Fruit fly (Drosophila melanogaster) whole organism, embryonic: Measurements from ENCODE around the gene Gart.

Source experiments
- Bgb ChIP-seq: fragments of 200-800 bp; sonication (Bioruptor generic); IDR thresholded peaks from 2 replicates; pipeline ENCODE4 v1.3.6; 2022; ENCODE audit warnings: missing biosample characterization, missing genetic modification characterization; ENCODE audit not compliant: partially characterized antibody
- CG12155 ChIP-seq: fragments of 200-800 bp; sonication (Bioruptor generic); optimal IDR thresholded peaks from 3 replicates; lab custom pipeline; 2016; ENCODE audit warnings: missing biosample characterization, missing genetic modification characterization
- CG12769 ChIP-seq: fragments of 200-800 bp; sonication (Bioruptor generic); optimal IDR thresholded peaks from 2 replicates; lab custom pipeline; 2019; ENCODE audit warnings: missing biosample characterization, mild to moderate bottlenecking, missing genetic modification characterization, moderate library complexity
- CG14710 ChIP-seq: fragments of 200-800 bp; sonication (Bioruptor generic); optimal IDR thresholded peaks from 3 replicates; lab custom pipeline; 2019; ENCODE audit warnings: missing biosample characterization, mild to moderate bottlenecking, missing genetic modification characterization, moderate library complexity
- CG16779 ChIP-seq: fragments of 200-800 bp; sonication (Bioruptor generic); IDR thresholded peaks from 2 replicates; pipeline ENCODE4 v1.3.6; 2022; ENCODE audit warnings: missing biosample characterization, missing genetic modification characterization
- CG17385 ChIP-seq: fragments of 200-800 bp; sonication (Bioruptor generic); optimal IDR thresholded peaks from 3 replicates; lab custom pipeline; 2018; ENCODE audit warnings: missing biosample characterization, mild to moderate bottlenecking, missing genetic modification characterization
- CG17829 ChIP-seq: fragments of 200-800 bp; optimal IDR thresholded peaks from 2 replicates; lab custom pipeline; 2019; ENCODE audit warnings: missing biosample characterization, mild to moderate bottlenecking, missing genetic modification characterization, moderate library complexity
- CG18262 ChIP-seq: fragments of 200-800 bp; optimal IDR thresholded peaks from 3 replicates; lab custom pipeline; 2019; ENCODE audit warnings: missing biosample characterization, mild to moderate bottlenecking, missing genetic modification characterization, moderate library complexity
- CG2120 ChIP-seq: fragments of 200-800 bp; sonication (Bioruptor generic); optimal IDR thresholded peaks from 3 replicates; lab custom pipeline; 2016; ENCODE audit warnings: missing biosample characterization, missing genetic modification characterization
- CG2712 ChIP-seq: fragments of 200-800 bp; optimal IDR thresholded peaks from 3 replicates; lab custom pipeline; 2019; ENCODE audit warnings: missing biosample characterization, mild to moderate bottlenecking, missing genetic modification characterization, moderate library complexity
- CG31365 ChIP-seq: fragments of 200-800 bp; sonication (Bioruptor generic); optimal IDR thresholded peaks from 2 replicates; lab custom pipeline; 2018; ENCODE audit warnings: missing biosample characterization, mild to moderate bottlenecking, missing genetic modification characterization
- CG3281 ChIP-seq: fragments of 200-800 bp; sonication (Bioruptor generic); optimal IDR thresholded peaks from 3 replicates; lab custom pipeline; 2017; ENCODE audit warnings: missing biosample characterization, mild to moderate bottlenecking, missing genetic modification characterization
- CG3838 ChIP-seq: fragments of 200-800 bp; sonication (Bioruptor generic); optimal IDR thresholded peaks from 3 replicates; lab custom pipeline; 2016; ENCODE audit warnings: missing biosample characterization, missing genetic modification characterization
- CG4424 ChIP-seq: fragments of 200-800 bp; sonication (Bioruptor generic); optimal IDR thresholded peaks from 3 replicates; lab custom pipeline; 2016; ENCODE audit warnings: missing biosample characterization, missing genetic modification characterization
- CG4617 ChIP-seq: fragments of 200-800 bp; sonication (Bioruptor generic); optimal IDR thresholded peaks from 3 replicates; lab custom pipeline; 2016; ENCODE audit warnings: missing biosample characterization, missing genetic modification characterization, borderline replicate concordance
- CG5953 ChIP-seq: fragments of 200-800 bp; sonication (Bioruptor generic); IDR thresholded peaks from 2 replicates; pipeline ENCODE4 v1.3.6; 2022; ENCODE audit warnings: missing biosample characterization, missing genetic modification characterization
- CG8281 ChIP-seq: fragments of 200-800 bp; sonication (Bioruptor generic); optimal IDR thresholded peaks from 2 replicates; lab custom pipeline; 2018; ENCODE audit warnings: missing biosample characterization, mild to moderate bottlenecking, missing genetic modification characterization, moderate library complexity
- CG9727 ChIP-seq: fragments of 200-800 bp; sonication (Bioruptor generic); optimal IDR thresholded peaks from 3 replicates; lab custom pipeline; 2017; ENCODE audit warnings: missing biosample characterization, mild to moderate bottlenecking, missing genetic modification characterization
- CTCF ChIP-seq: fragments of 200-800 bp; sonication (Bioruptor generic); optimal IDR thresholded peaks from 2 replicates; lab custom pipeline; 2017; ENCODE audit warnings: missing biosample characterization, mild to moderate bottlenecking, missing genetic modification characterization, moderate library complexity
- CrebB ChIP-seq: fragments of 200-800 bp; sonication (Bioruptor generic); optimal IDR thresholded peaks from 3 replicates; lab custom pipeline; 2018; ENCODE audit warnings: missing biosample characterization, mild to moderate bottlenecking, missing genetic modification characterization
- Dad ChIP-seq: fragments of 200-800 bp; sonication (Bioruptor generic); optimal IDR thresholded peaks from 3 replicates; lab custom pipeline; 2016; ENCODE audit warnings: missing biosample characterization, missing genetic modification characterization
- Dp ChIP-seq: fragments of 200-800 bp; sonication (Bioruptor generic); optimal IDR thresholded peaks from 2 replicates; lab custom pipeline; 2018; ENCODE audit warnings: missing biosample characterization, mild to moderate bottlenecking, missing genetic modification characterization, moderate library complexity
- E2f2 ChIP-seq: fragments of 200-800 bp; sonication (Bioruptor generic); IDR thresholded peaks from 2 replicates; pipeline ENCODE4 v1.3.6; 2022; ENCODE audit warnings: missing biosample characterization, missing genetic modification characterization
- Fer3 ChIP-seq: fragments of 200-800 bp; sonication (Bioruptor generic); optimal IDR thresholded peaks from 2 replicates; lab custom pipeline; 2018; ENCODE audit warnings: missing biosample characterization, mild to moderate bottlenecking, missing genetic modification characterization, moderate library complexity
- HHEX ChIP-seq: fragments of 200-800 bp; sonication (Bioruptor generic); optimal IDR thresholded peaks from 3 replicates; lab custom pipeline; 2017; ENCODE audit warnings: missing biosample characterization, mild to moderate bottlenecking, missing genetic modification characterization, missing genetic modification reagents
- HmgZ ChIP-seq: fragments of 200-800 bp; sonication (Bioruptor generic); optimal IDR thresholded peaks from 2 replicates; lab custom pipeline; 2018; ENCODE audit warnings: missing biosample characterization, mild to moderate bottlenecking, missing genetic modification characterization
- MESR4 ChIP-seq: fragments of 200-800 bp; sonication (Bioruptor generic); optimal IDR thresholded peaks from 2 replicates; lab custom pipeline; 2018; ENCODE audit warnings: missing biosample characterization, mild to moderate bottlenecking, missing genetic modification characterization, moderate library complexity
- Med ChIP-seq: fragments of 200-800 bp; sonication (Bioruptor generic); peaks from one replicate; lab custom pipeline; 2016; ENCODE audit warnings: missing biosample characterization, missing genetic modification characterization, mild to moderate bottlenecking, inconsistent platforms, moderate library complexity
- Myb ChIP-seq: fragments of 200-800 bp; sonication (Bioruptor generic); optimal IDR thresholded peaks from 2 replicates; lab custom pipeline; 2016; ENCODE audit warnings: missing biosample characterization, missing genetic modification characterization
- Trl ChIP-seq, 3 experiments: fragments of >200 bp in 2 of 3; fragments of 200-800 bp in 1 of 3; sonication (Bioruptor generic) in 1 of 3; optimal IDR thresholded peaks; 2 replicates in 1 of 3; 3 replicates in 2 of 3; lab custom pipeline; 2016 to 2017; ENCODE audit warnings: missing biosample characterization in 1 of 3, missing genetic modification characterization in 1 of 3
- Vsx1 ChIP-seq: fragments of 200-800 bp; sonication (Bioruptor generic); optimal IDR thresholded peaks from 2 replicates; lab custom pipeline; 2017; ENCODE audit warnings: missing biosample characterization, mild to moderate bottlenecking, missing genetic modification characterization, missing genetic modification reagents
- amos ChIP-seq: fragments of 200-800 bp; sonication (Bioruptor generic); IDR thresholded peaks from 2 replicates; pipeline ENCODE4 v1.3.6; 2022; ENCODE audit warnings: missing biosample characterization, missing genetic modification characterization; ENCODE audit not compliant: partially characterized antibody
- bbx ChIP-seq: fragments of 200-800 bp; sonication (Bioruptor generic); IDR thresholded peaks from 2 replicates; pipeline ENCODE4 v1.3.6; 2022; ENCODE audit warnings: missing biosample characterization, missing genetic modification characterization; ENCODE audit not compliant: partially characterized antibody
- chinmo ChIP-seq: fragments of 200-800 bp; sonication (Bioruptor generic); IDR thresholded peaks from 4 replicates; pipeline ENCODE4 v1.3.6; 2022; ENCODE audit warnings: missing biosample characterization, missing genetic modification characterization; ENCODE audit not compliant: partially characterized antibody
- chn ChIP-seq: fragments of 200-800 bp; sonication (Bioruptor generic); optimal IDR thresholded peaks from 2 replicates; lab custom pipeline; 2016; ENCODE audit warnings: missing biosample characterization, missing genetic modification characterization
- insv ChIP-seq, 2 experiments: fragments of 200-800 bp; sonication (Bioruptor generic); optimal IDR thresholded peaks; 3 replicates each; lab custom pipeline; 2016 to 2018; ENCODE audit warnings: missing biosample characterization in 2 of 2, missing genetic modification characterization in 2 of 2
- klu ChIP-seq: fragments of 200-800 bp; sonication (Bioruptor generic); IDR thresholded peaks from 2 replicates; pipeline ENCODE4 v1.3.6; 2022; ENCODE audit warnings: missing biosample characterization, missing genetic modification characterization
- lab ChIP-seq: fragments of 200-800 bp; sonication (Bioruptor generic); optimal IDR thresholded peaks from 3 replicates; lab custom pipeline; 2017; ENCODE audit warnings: missing biosample characterization, missing genetic modification characterization, mild to moderate bottlenecking, moderate library complexity, missing genetic modification reagents
- nom ChIP-seq: fragments of 200-800 bp; sonication (Bioruptor generic); optimal IDR thresholded peaks from 2 replicates; lab custom pipeline; 2017; ENCODE audit warnings: missing biosample characterization, missing genetic modification characterization, mild to moderate bottlenecking, moderate library complexity, missing genetic modification reagents
- pnt ChIP-seq: fragments of 200-800 bp; sonication (Bioruptor generic); optimal IDR thresholded peaks from 3 replicates; lab custom pipeline; 2016; ENCODE audit warnings: missing biosample characterization, missing genetic modification characterization
- seq ChIP-seq: fragments of 200-800 bp; sonication (Bioruptor generic); IDR thresholded peaks from 2 replicates; pipeline ENCODE4 v1.3.6; 2022; ENCODE audit warnings: missing biosample characterization, missing genetic modification characterization
- sisA ChIP-seq: fragments of 200-800 bp; sonication (Bioruptor generic); IDR thresholded peaks from 2 replicates; pipeline ENCODE4 v1.3.6; 2022; ENCODE audit warnings: missing biosample characterization, missing genetic modification characterization
- sob ChIP-seq: fragments of 200-800 bp; sonication (Bioruptor generic); IDR thresholded peaks from 2 replicates; pipeline ENCODE4 v1.3.6; 2022; ENCODE audit warnings: missing biosample characterization, missing genetic modification characterization
- unpg ChIP-seq: fragments of 200-800 bp; sonication (Bioruptor generic); optimal IDR thresholded peaks from 3 replicates; lab custom pipeline; 2018; ENCODE audit warnings: missing biosample characterization, mild to moderate bottlenecking, missing genetic modification characterization, moderate library complexity
- vvl ChIP-seq: fragments of 200-800 bp; sonication (Bioruptor generic); IDR thresholded peaks from 2 replicates; pipeline ENCODE4 v1.3.6; 2022; ENCODE audit warnings: missing biosample characterization, missing genetic modification characterization
- zfh2 ChIP-seq: fragments of 200-800 bp; sonication (Bioruptor generic); optimal IDR thresholded peaks from 2 replicates; lab custom pipeline; 2016; ENCODE audit warnings: missing biosample characterization, missing genetic modification characterization

The Gart gene

dm6 chr2L:7028990-7029389 lies 5.3 kb upstream of the Gart start:
- TF ChIP-seq Trl (optimal IDR thresholded peaks at IDR 0.05; lab: Kevin White, UChicago) (no peak), Trl (GFP tag; optimal IDR thresholded peaks at IDR 0.05; lab: Kevin White, UChicago) (no peak), Bgb (peak; percentile 55), Myb (peak; percentile 15), insv (GFP tag; optimal IDR thresholded peaks at IDR 0.05; lab: Kevin White, UChicago) (peak in 1 of 2 experiments; percentile 46), lab (GFP tag; lab: Kevin White, UChicago) (no peak), CG12155 (no peak), Fer3 (tag; lab: Kevin White, UChicago) (no peak), HHEX (GFP tag; lab: Kevin White, UChicago) (no peak), bbx (GFP tag; lab: Robert Waterston, UW) (peak; percentile 42; the same call in 1 of the 2 replicates), CG31365 (peak; percentile 4), chinmo (GFP tag; lab: Robert Waterston, UW) (peak; percentile 52; the same call in 1 of the 4 replicates), amos (GFP tag; lab: Robert Waterston, UW) (peak; percentile 36; the same call in 1 of the 2 replicates), CTCF (GFP tag; lab: Kevin White, UChicago) (peak; percentile 74), seq (GFP tag; lab: Robert Waterston, UW) (no peak), E2f2 (0 out of 2 replicates have a peak, but pooled peaks have one; percentile 10), Dp (peak; percentile 11), CG9727 (no peak)
- TF ChIP-seq, all 482 proteins: peak for 10

DNA sequence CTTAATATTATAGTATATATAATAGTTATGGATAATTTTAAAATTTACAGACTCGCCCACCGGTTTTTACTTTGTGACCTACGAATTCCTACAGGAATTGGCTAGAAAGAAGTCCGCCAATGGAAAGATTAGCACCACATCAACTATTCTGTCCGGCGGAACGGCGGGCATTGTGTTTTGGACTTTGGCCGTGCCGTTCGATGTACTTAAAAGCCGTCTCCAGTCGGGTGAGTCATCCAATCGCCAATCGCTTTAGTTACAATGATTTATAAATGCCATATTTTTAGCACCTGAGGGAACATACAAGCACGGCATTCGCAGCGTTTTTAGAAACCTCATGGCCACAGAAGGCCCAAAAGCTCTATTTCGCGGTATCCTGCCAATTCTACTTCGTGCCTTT lies 4.7 kb upstream of the Gart start:
- TF ChIP-seq CrebB (tag; lab: Kevin White, UChicago) (no peak), Med (GFP tag; lab: Kevin White, UChicago) (peak; percentile 12), nom (GFP tag; lab: Kevin White, UChicago) (peak; percentile 65), CG18262 (tag; lab: Kevin White, UChicago) (no peak), CG8281 (no peak)

DNA sequence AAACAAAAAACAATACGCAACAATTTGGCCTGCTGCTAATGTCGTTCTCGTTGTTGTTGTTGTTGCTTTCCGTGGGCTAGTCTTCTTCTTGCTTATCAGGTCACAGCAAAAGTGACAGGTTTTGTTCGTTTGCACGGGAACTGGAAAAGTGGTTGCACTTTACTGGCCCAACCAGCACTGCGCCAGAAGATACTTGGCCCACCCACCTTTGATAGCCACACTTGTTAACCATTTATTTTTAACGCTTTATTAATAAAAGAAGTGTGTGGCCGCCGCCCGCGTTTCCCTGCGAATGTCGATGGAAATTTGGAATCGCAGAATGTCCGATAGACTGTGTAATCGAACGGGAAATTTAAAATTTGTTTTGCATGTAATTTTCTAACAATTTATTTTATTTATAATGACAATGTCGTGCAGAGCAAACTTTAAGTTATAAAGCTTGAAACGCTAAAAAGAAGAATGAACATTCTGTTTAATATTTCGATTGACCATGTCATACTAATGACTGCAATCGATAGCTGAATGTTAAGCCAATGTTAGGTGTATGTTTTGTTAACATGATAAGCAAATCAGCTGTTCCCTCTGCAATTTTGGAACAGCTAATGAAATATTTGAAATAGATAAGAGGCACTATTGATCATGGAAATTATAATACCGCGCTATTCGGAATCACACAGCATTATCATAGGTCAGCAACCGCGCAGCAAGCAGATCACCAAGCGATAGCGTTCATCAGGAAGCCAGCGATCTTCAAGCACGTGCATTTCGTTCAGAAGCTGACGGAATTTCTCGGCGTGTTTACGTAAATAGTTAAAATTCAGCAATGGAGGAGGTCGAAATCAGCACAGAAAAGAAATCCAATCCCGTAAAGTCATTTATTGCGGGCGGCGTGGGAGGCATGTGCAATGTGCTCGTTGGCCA lies 3.5 kb upstream of the Gart start, which contains the start of the genes CG31908 and MME1:
Gene CG31908 (minus strand): TSS at position 402 of the 921 bp plus-strand sequence.
Gene MME1 (plus strand): TSS at position 539 of the 921 bp plus-strand sequence.
- TF ChIP-seq sob (GFP tag; lab: Robert Waterston, UW) (no peak), zfh2 (GFP tag; lab: Kevin White, UChicago) (peak; percentile 68), vvl (GFP tag; lab: Robert Waterston, UW) (no peak), CG14710 (tag; lab: Kevin White, UChicago) (peak; percentile 46), klu (GFP tag; lab: Robert Waterston, UW) (no peak), CG4617 (peak; percentile 98), CG4424 (peak; percentile 4), CG12769 (tag; lab: Kevin White, UChicago) (no peak), chn (GFP tag; lab: Kevin White, UChicago) (peak; percentile 23), unpg (GFP tag; lab: Kevin White, UChicago) (peak; percentile 12), Dad (GFP tag; lab: Kevin White, UChicago) (peak; percentile 6), Vsx1 (GFP tag; lab: Kevin White, UChicago) (peak; percentile 12), CG3281 (peak; percentile 15), pnt (GFP tag; lab: Kevin White, UChicago) (no peak), HmgZ (tag; lab: Kevin White, UChicago) (peak; percentile 28), CG16779 (GFP tag; lab: Robert Waterston, UW) (no peak), CG17829 (tag; lab: Kevin White, UChicago) (peak; percentile 29), CG2120 (peak; percentile 61), CG3838 (peak; percentile 69), CG5953 (GFP tag; lab: Robert Waterston, UW) (no peak), CG17385 (GFP tag; lab: Kevin White, UChicago) (peak; percentile 99), CG2712 (peak; percentile 29), MESR4 (GFP tag; lab: Kevin White, UChicago) (peak; percentile 94), sisA (GFP tag; lab: Robert Waterston, UW) (0 out of 2 replicates have a peak, but pooled peaks have one; percentile 5)
